Fruit fly (Drosophila melanogaster): ENCODE measurements around the gene CG5921.

- no peak for TF ChIP-seq psq (GFP tag; optimal IDR thresholded peaks at IDR 0.05)
- no peak for TF ChIP-seq lola (GFP tag; optimal IDR thresholded peaks at IDR 0.05)
These were observed at the start of gene CG5921 for dm6 chrX:6050282-6050934.

Measured in whole organism, wandering third instar larva.